Worm (Caenorhabditis elegans): ENCODE data around the gene sup-1.

- TF ChIP-seq ets-7 (tag; optimal IDR thresholded peaks at IDR 0.05) (no peak), hmg-4 (GFP tag; optimal IDR thresholded peaks at IDR 0.05) (no peak), tbx-11 (GFP tag; IDR thresholded peaks at IDR 0.05) (no peak), sea-1 (GFP tag; conservative IDR thresholded peaks at IDR 0.05) (no peak), hmbx-1 (tag; optimal IDR thresholded peaks at IDR 0.05) (no peak), F13C5.2 (tag; optimal IDR thresholded peaks at IDR 0.05) (no peak), hnd-1 (tag; optimal IDR thresholded peaks at IDR 0.05) (no peak), tbx-37 (GFP tag; conservative IDR thresholded peaks at IDR 0.05) (no peak), pes-1 (GFP tag; IDR thresholded peaks at IDR 0.05) (no peak), ceh-36 (tag; optimal IDR thresholded peaks at IDR 0.05) (no peak)
Measured at ce11 chrIII:11750232-11750631, 12.8 kb upstream of the sup-1 start.
